Fruit fly (Drosophila melanogaster): Measurements from ENCODE around the gene Gem4b.

DNA sequence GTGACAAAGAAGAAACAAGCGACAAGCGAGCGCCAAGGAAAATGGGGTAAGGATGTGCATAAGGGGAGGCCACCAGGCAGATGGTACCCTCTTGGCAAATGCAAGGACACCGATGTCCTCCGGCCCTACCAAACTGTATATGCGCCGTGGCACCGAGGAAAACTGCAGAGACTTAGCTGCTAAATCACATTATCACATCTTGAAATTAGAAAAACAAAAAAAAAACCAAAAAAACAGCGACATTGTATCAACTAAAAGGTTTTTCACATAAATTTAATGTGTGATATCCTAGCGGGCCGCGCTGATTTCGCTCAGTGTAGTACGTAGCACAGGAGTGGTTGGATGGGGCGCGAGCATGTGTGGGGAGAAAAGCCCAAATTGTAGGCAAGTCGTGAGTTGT lies 12.1 kb upstream of the Gem4b start:
- TF ChIP-seq Crg-1 (GFP tag; optimal IDR thresholded peaks at IDR 0.05) (no peak), CG14711 (tag; optimal IDR thresholded peaks at IDR 0.05) (no peak), Hr96 (GFP tag; optimal IDR thresholded peaks at IDR 0.05) (no peak), cnc (optimal IDR thresholded peaks at IDR 0.05) (no peak), cic (GFP tag; optimal IDR thresholded peaks at IDR 0.05) (no peak), CG12768 (GFP tag; optimal IDR thresholded peaks at IDR 0.05) (no peak)

Measured in whole organism, adult.